Fruit fly (Drosophila melanogaster): ENCODE data around the gene CG33296.

The CG33296 gene

DNA sequence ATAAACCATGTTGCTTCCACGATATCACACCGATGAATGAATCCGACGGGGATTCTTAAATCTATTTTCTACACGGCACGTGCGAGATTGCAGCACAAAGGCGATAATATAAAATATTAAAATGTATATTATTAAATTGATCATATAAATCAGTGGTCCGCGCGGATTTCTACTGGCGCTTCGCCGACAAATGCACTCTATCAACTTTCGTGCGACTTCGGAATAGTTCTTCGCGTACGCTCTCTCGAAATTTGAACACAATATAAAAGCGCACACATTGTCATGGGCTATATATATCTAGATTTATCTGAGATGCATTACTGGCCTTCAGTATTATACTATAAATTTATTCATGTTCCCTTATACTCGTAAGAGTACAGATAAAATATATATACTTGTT lies at the start of gene CG33296:
TSS of gene CG33296 (minus strand) at position 101 of the 400 bp plus-strand sequence.
- TF ChIP-seq D1 (tag; optimal IDR thresholded peaks at IDR 0.05) (no peak), CG8159 (tag; optimal IDR thresholded peaks at IDR 0.05) (no peak), CG12605 (GFP tag; IDR thresholded peaks at IDR 0.05) (no peak), CG32121 (GFP tag; IDR thresholded peaks at IDR 0.05) (no peak), CG10348 (GFP tag; IDR thresholded peaks at IDR 0.05) (no peak), Ets98B (GFP tag; IDR thresholded peaks at IDR 0.05) (no peak)

DNA sequence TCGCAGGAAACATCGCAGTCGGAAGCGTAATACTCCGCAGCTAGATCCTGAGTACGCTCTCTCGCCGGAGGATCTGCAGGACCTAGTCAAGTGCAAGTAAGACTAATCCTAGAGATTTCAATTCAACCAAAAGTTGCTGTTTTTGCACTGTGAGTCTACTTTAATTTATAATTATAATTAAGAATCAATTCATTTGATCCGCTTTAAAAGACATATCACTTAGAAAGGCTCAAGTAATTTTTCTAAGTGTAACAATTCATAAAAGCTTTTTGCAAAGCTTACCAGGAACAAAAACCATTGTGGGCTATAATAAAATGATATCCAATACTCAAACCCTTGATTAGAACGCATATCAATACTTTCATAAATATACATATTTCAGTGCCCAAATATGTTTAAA lies 40.4 kb upstream of the CG33296 start:
- TF ChIP-seq CG4496 (GFP tag; IDR thresholded peaks at IDR 0.05) = peak; percentile 51; the same call in 2 of the 3 replicates
- no peak for TF ChIP-seq CG8301 (tag; optimal IDR thresholded peaks at IDR 0.05)
- TF ChIP-seq CG8159 (tag; optimal IDR thresholded peaks at IDR 0.05) = peak; percentile 2
- TF ChIP-seq Pif1A (GFP tag; optimal IDR thresholded peaks at IDR 0.05) = no peak

DNA sequence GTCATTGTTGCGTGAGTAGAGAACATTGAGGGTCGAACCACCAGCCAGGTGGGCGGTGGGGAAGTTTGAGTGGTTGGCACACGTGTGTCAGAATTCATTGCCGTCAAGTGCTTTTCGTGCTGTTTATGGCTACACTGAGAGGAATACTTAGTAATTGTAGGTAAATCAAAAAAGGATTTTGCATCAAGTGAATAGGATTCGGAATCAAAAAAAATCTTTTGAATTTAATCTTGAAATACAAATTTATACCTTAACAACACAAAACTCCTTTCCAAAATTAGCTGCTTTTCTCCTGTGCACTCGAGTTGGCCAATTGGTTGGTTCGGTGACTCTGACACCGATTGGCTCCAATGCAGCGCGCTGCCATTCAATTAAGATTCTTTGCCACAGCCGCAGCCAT lies 38.1 kb upstream of the CG33296 start:
- TF ChIP-seq Snoo (tag; optimal IDR thresholded peaks at IDR 0.05) (no peak), CG9948 (tag; optimal IDR thresholded peaks at IDR 0.05) (peak; percentile 5), CG14655 (GFP tag; optimal IDR thresholded peaks at IDR 0.05) (peak; percentile 31), CG10348 (GFP tag; IDR thresholded peaks at IDR 0.05) (no peak), CG13204 (GFP tag; optimal IDR thresholded peaks at IDR 0.05) (no peak), CG12605 (GFP tag; IDR thresholded peaks at IDR 0.05) (no peak), Ets98B (GFP tag; IDR thresholded peaks at IDR 0.05) (peak; percentile 53), Pif1A (GFP tag; optimal IDR thresholded peaks at IDR 0.05) (no peak), CG32121 (GFP tag; IDR thresholded peaks at IDR 0.05) (peak; percentile 53; the same call in 1 of the 2 replicates), rn (GFP tag; IDR thresholded peaks at IDR 0.05) (no peak), CG8301 (tag; optimal IDR thresholded peaks at IDR 0.05) (peak; percentile 43), CG34367 (tag; optimal IDR thresholded peaks at IDR 0.05) (no peak), D1 (tag; optimal IDR thresholded peaks at IDR 0.05) (no peak), EcR (GFP tag; optimal IDR thresholded peaks at IDR 0.05) (no peak), CG8159 (tag; optimal IDR thresholded peaks at IDR 0.05) (peak; percentile 25), fd96Ca (GFP tag; IDR thresholded peaks at IDR 0.05) (peak; percentile 69; the same call in 2 of the 3 replicates), CG15710 (tag; optimal IDR thresholded peaks at IDR 0.05) (no peak), Pif1B (GFP tag; optimal IDR thresholded peaks at IDR 0.05) (no peak), CG17806 (tag; optimal IDR thresholded peaks at IDR 0.05) (peak; percentile 27), gl (tag; optimal IDR thresholded peaks at IDR 0.05) (no peak), CG4496 (GFP tag; IDR thresholded peaks at IDR 0.05) (peak; percentile 70; the same call in 2 of the 3 replicates)

DNA sequence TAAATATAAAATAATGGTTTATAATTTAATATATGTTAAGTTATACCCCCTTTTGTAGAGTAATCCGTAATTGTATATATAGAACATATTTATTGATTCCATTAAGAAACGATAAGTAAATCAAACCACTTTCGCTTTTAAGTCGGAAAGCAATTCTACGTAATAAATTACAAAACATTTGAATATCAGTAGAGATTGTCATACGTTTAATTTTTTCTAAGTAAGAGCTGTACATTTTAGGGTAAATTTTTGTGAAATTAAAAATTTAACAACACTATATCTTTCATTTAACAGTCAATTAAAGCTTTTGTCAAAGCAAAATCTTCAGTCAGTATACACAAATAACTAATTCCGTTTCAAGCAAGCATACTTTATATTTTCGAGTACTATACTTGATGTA lies 37.4 kb upstream of the CG33296 start, which contains the start of gene CG46025:
TSS of gene CG46025 (plus strand) at position 301 of the 400 bp plus-strand sequence.
- TF ChIP-seq Pif1A (GFP tag; optimal IDR thresholded peaks at IDR 0.05) = no peak
- no peak for TF ChIP-seq CG8301 (tag; optimal IDR thresholded peaks at IDR 0.05)
- no peak for TF ChIP-seq CG13204 (GFP tag; optimal IDR thresholded peaks at IDR 0.05)
- no peak for TF ChIP-seq CG10348 (GFP tag; IDR thresholded peaks at IDR 0.05)
- TF ChIP-seq CG12605 (GFP tag; IDR thresholded peaks at IDR 0.05) = no peak
- TF ChIP-seq CG32121 (GFP tag; IDR thresholded peaks at IDR 0.05) = no peak
- TF ChIP-seq rn (GFP tag; IDR thresholded peaks at IDR 0.05) = no peak
- no peak for TF ChIP-seq CG8159 (tag; optimal IDR thresholded peaks at IDR 0.05)
- no peak for TF ChIP-seq CG15710 (tag; optimal IDR thresholded peaks at IDR 0.05)
- TF ChIP-seq Pif1B (GFP tag; optimal IDR thresholded peaks at IDR 0.05) = no peak
- no peak for TF ChIP-seq gl (tag; optimal IDR thresholded peaks at IDR 0.05)

DNA sequence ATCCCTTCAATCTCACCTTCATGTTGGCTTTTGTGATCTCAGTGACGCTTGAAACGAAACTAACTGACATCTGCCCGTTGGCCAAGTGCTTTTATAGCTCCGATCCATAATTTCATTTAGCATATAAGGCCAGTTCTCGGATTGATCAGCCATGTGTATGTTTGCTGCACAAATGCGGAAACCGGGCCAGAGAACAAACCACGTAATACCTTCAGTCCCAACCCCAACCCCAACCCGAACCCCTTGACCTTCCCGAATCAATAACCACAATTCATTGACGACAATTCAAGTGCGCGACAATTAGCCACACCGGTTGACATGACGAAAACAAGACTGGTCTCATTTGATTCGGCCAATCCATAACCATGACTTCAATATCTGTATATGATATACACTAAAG lies 36.6 kb upstream of the CG33296 start, which contains the start of gene CG7203:
TSS of gene CG7203 (minus strand) at position 101 of the 400 bp plus-strand sequence.
- no peak for TF ChIP-seq Snoo (tag; optimal IDR thresholded peaks at IDR 0.05)

DNA sequence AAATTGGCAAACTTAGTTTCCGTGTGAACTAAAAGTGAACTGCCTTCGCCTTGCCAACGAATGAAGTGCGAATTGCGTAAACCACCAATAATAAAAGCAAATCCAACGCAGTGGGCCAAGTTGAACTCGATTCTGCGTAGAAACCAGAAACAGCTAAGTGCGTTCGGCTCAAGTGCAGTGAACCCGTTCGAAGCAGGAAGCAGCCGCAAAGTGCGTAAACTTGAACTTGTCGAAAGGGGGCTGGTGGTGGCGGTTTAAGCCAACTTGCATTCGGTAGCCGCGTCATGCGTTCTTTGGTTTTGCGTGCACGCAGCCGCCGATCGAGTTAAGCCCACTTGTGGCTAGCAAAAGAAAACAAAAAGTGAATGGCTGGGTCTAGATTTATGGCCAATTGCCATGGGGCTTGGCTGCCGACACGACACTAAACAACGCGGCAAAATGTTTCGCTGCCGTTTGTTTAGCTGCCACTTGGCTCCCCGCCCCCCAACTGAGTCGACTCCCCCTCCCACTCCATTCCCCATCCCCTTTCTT lies 34.3 kb upstream of the CG33296 start:
- TF ChIP-seq CG15710 (tag; optimal IDR thresholded peaks at IDR 0.05) = no peak
- peak; percentile 17 for TF ChIP-seq CG13204 (GFP tag; optimal IDR thresholded peaks at IDR 0.05)
- TF ChIP-seq rn (GFP tag; IDR thresholded peaks at IDR 0.05) = no peak
- TF ChIP-seq CG34367 (tag; optimal IDR thresholded peaks at IDR 0.05) = no peak
- no peak for TF ChIP-seq Pif1B (GFP tag; optimal IDR thresholded peaks at IDR 0.05)
- TF ChIP-seq CG9948 (tag; optimal IDR thresholded peaks at IDR 0.05) = no peak
- TF ChIP-seq CG32121 (GFP tag; IDR thresholded peaks at IDR 0.05) = no peak
- TF ChIP-seq CG8301 (tag; optimal IDR thresholded peaks at IDR 0.05) = no peak
- no peak for TF ChIP-seq Pif1A (GFP tag; optimal IDR thresholded peaks at IDR 0.05)
- no peak for TF ChIP-seq gl (tag; optimal IDR thresholded peaks at IDR 0.05)
- TF ChIP-seq fd96Ca (GFP tag; IDR thresholded peaks at IDR 0.05) = 0 out of 3 replicates have a peak, but pooled peaks have one; percentile 20
- TF ChIP-seq D1 (tag; optimal IDR thresholded peaks at IDR 0.05) = no peak
- TF ChIP-seq Snoo (tag; optimal IDR thresholded peaks at IDR 0.05) = no peak
- TF ChIP-seq EcR (GFP tag; optimal IDR thresholded peaks at IDR 0.05) = peak; percentile 95
- no peak for TF ChIP-seq CG12605 (GFP tag; IDR thresholded peaks at IDR 0.05)
- no peak for TF ChIP-seq CG14655 (GFP tag; optimal IDR thresholded peaks at IDR 0.05)
- TF ChIP-seq Ets98B (GFP tag; IDR thresholded peaks at IDR 0.05) = no peak; the same call in 1 of the 2 replicates
- no peak for TF ChIP-seq CG17806 (tag; optimal IDR thresholded peaks at IDR 0.05)
- no peak for TF ChIP-seq CG10348 (GFP tag; IDR thresholded peaks at IDR 0.05)
- TF ChIP-seq CG8159 (tag; optimal IDR thresholded peaks at IDR 0.05) = no peak
- 0 out of 3 replicates have a peak, but pooled peaks have one; percentile 40 for TF ChIP-seq CG4496 (GFP tag; IDR thresholded peaks at IDR 0.05)
